Worm (Caenorhabditis elegans): ENCODE measurements around the gene F10C1.1.
"Not testable (repeated sequence)": the region's sequence is repeated elsewhere in the genome, so short reads cannot be mapped to it uniquely, and the experiment has no call there.

Gene F10C1.1

DNA sequence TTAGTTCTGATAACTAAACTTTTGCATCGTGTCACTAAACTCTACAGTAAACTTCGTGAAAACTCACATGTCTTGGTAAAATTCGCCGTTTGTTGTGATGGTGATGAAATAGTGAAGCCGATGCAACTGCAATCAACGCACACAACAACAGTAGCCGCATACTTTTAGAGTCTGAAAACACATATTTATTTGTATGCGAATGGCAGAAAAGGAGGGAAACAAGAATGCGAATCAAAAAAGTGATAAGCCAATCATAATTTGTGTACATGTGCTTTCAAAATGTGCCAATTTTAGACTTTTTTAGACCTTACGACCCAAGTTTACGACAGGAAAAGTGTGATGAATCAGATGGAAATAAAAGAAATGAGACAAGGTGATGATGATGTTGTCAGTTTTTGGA, 31.3 kb downstream of the F10C1.1 start, which contains the start of gene K05F1.10 (continued):
- TF ChIP-seq mdl-1 (tag; optimal IDR thresholded peaks at IDR 0.05) (peak in 1 of 2 experiments; percentile 3), nhr-76 (tag; optimal IDR thresholded peaks at IDR 0.05) (no peak)

DNA sequence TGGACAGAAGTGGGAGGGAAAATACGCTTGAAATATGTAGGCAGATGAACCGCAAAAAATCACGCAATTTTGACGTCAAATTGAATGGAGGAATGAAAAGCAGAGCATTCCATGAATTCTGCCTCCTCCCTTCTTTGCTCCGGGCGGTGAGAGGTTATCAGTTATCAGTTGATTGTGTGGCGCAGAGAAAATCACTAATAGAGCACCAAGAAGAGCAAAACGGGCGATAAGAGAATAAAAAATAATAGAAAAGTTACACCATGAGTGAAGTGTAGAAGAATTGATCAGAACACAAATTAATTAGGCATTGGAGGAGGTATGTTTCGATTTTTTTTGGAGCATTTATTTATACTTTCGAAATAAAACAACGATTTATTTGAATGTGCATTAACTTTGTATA, 32.5 kb downstream of the F10C1.1 start:
- TF ChIP-seq nhr-28 (tag; optimal IDR thresholded peaks at IDR 0.05): peak; percentile 90
- TF ChIP-seq lin-38 (GFP tag; IDR thresholded peaks at IDR 0.05): no peak
- TF ChIP-seq dmd-6 (GFP tag; IDR thresholded peaks at IDR 0.05): peak; percentile 89
- no peak for TF ChIP-seq nhr-6 (tag; optimal IDR thresholded peaks at IDR 0.05)
- TF ChIP-seq F44E2.7 (GFP tag; IDR thresholded peaks at IDR 0.05): no peak
- TF ChIP-seq nhr-41 (GFP tag; IDR thresholded peaks at IDR 0.05): peak; percentile 60; the same call in 1 of the 2 replicates
- 0 out of 2 replicates have a peak, but pooled peaks have one; percentile 26 for TF ChIP-seq lin-1 (GFP tag; IDR thresholded peaks at IDR 0.05)
- peak; percentile 52 for TF ChIP-seq nhr-77 (tag; optimal IDR thresholded peaks at IDR 0.05)
- TF ChIP-seq nhr-25 (tag; optimal IDR thresholded peaks at IDR 0.05; ENCODE audit: borderline replicate concordance, insufficient read depth): no peak
- no peak for TF ChIP-seq nhr-237 (tag; optimal IDR thresholded peaks at IDR 0.05)
- no peak for TF ChIP-seq daf-16 (GFP tag; optimal IDR thresholded peaks at IDR 0.05)
- TF ChIP-seq daf-16 (tag; optimal IDR thresholded peaks at IDR 0.05): peak; percentile 38
- TF ChIP-seq dve-1 (tag; optimal IDR thresholded peaks at IDR 0.05; ENCODE audit: insufficient read depth): peak; percentile 28
- TF ChIP-seq aly-2 (tag; optimal IDR thresholded peaks at IDR 0.05): no peak
- TF ChIP-seq hlh-11 (tag; optimal IDR thresholded peaks at IDR 0.05): peak; percentile 64
- TF ChIP-seq sdz-12 (GFP tag; optimal IDR thresholded peaks at IDR 0.05): no peak
- TF ChIP-seq madf-9 (GFP tag; conservative IDR thresholded peaks at IDR 0.05): no peak
- peak; percentile 92 for TF ChIP-seq pqm-1 (tag; optimal IDR thresholded peaks at IDR 0.05)

DNA sequence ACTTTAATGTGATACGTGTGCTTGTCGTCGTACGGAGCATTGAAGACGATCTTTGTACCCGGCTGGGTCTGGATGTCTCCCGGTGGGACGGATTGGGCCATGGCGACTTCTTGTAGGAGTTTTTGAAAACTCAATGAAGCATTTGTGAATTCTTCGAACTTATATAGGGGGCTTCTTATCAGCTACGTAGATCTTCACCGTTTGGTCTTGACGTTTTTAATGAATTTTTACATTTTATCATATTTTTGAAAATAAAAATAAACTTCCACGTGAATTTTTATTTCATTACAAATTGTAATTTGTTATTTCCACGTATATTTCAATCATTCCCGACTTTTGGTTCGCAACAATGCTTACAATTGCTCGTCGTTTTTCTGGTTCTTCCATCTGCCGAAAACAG, 36.2 kb downstream of the F10C1.1 start, which contains the start of the genes msp-64 and ZK1248.5:
Gene msp-64, minus strand, starts transcription at position 101 of the 400 bp plus-strand sequence.
Gene ZK1248.5, plus strand, starts transcription at position 285 of the 400 bp plus-strand sequence.
- no peak for TF ChIP-seq arid-1 (GFP tag; conservative IDR thresholded peaks at IDR 0.05)
- no peak for TF ChIP-seq D1046.2 (GFP tag; IDR thresholded peaks at IDR 0.05)
- no peak for TF ChIP-seq duxl-1 (tag; optimal IDR thresholded peaks at IDR 0.05; ENCODE audit: poor library complexity)
- TF ChIP-seq fos-1 (tag; optimal IDR thresholded peaks at IDR 0.05): no peak
- TF ChIP-seq mdl-1 (tag; optimal IDR thresholded peaks at IDR 0.05): no peak
- TF ChIP-seq F44E2.7 (GFP tag; IDR thresholded peaks at IDR 0.05): no peak
- no peak for TF ChIP-seq madf-5 (GFP tag; IDR thresholded peaks at IDR 0.05)
- no peak for TF ChIP-seq ces-1 (GFP tag; optimal IDR thresholded peaks at IDR 0.05)

DNA sequence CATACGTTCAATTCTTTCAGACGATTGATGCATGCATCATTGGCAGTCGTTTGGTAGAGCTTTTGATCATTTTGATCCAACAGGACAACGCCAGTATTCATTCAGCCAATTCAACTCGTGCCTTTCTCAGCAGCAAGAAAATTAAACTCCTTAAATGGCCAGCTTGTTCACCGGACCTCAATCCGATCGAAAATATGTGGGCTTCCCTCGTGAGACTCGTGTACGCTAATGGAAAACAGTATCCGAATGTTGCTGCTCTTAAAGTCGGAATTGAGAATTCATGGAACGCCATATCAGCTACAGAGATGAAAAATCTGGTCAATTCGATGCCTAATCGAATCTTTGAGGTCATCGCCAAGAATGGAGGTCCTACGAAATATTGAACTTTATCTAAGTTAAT, 41.4 kb downstream of the F10C1.1 start, which contains the start of gene wago-5:
Gene wago-5, minus strand, starts transcription at position 101 of the 400 bp plus-strand sequence.
- TF ChIP-seq fkh-10 (GFP tag; optimal IDR thresholded peaks at IDR 0.05); saeg-2 (GFP tag; IDR thresholded peaks at IDR 0.05); ztf-7 (tag; optimal IDR thresholded peaks at IDR 0.05): not testable (repeated sequence)

DNA sequence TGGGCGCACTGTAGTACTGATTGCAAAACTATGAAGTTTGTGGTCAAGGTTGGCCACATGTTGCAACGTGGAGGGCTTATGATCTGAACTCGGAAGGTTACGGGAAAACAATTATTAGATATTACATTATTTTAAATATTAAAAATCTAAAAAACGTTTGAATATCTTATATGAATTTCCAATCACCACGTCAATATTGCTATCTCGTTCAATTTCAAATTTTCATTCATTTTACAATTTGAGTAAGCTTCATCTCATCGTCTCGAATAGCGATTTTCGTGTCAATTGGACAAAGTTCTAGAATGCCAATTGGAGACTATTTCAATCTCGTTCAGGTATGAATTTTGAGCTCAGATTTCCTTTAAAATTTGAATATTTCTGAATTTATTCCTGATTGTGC, 42.3 kb downstream of the F10C1.1 start, which contains the start of gene ZK1248.20:
Gene ZK1248.20, plus strand, starts transcription at position 301 of the 400 bp plus-strand sequence.
- TF ChIP-seq D1046.2 (GFP tag; IDR thresholded peaks at IDR 0.05): no peak
- TF ChIP-seq nhr-11 (tag; optimal IDR thresholded peaks at IDR 0.05): no peak
- TF ChIP-seq gei-8 (GFP tag; optimal IDR thresholded peaks at IDR 0.05): no peak
- no peak for TF ChIP-seq vab-7 (GFP tag; IDR thresholded peaks at IDR 0.05)
- no peak for TF ChIP-seq Y48G9A.11 (GFP tag; IDR thresholded peaks at IDR 0.05)
- no peak for TF ChIP-seq lin-13 (GFP tag; optimal IDR thresholded peaks at IDR 0.05)
- no peak for TF ChIP-seq nhr-111 (GFP tag; optimal IDR thresholded peaks at IDR 0.05)
- no peak for TF ChIP-seq nhr-77 (tag; optimal IDR thresholded peaks at IDR 0.05)
- TF ChIP-seq skn-1 (tag; optimal IDR thresholded peaks at IDR 0.05): no peak
- TF ChIP-seq madf-9 (GFP tag; conservative IDR thresholded peaks at IDR 0.05): no peak
- no peak for TF ChIP-seq unc-62 (GFP tag; optimal IDR thresholded peaks at IDR 0.05 in 1 of 2)
- no peak for TF ChIP-seq unc-62 (tag; optimal IDR thresholded peaks at IDR 0.05)
- no peak for TF ChIP-seq ZK337.2 (GFP tag; IDR thresholded peaks at IDR 0.05)
- no peak for TF ChIP-seq daf-8 (GFP tag; IDR thresholded peaks at IDR 0.05)
- no peak for TF ChIP-seq lim-7 (GFP tag; IDR thresholded peaks at IDR 0.05)
- no peak for TF ChIP-seq F44E2.7 (GFP tag; IDR thresholded peaks at IDR 0.05)
- TF ChIP-seq saeg-2 (GFP tag; IDR thresholded peaks at IDR 0.05): no peak
- TF ChIP-seq cey-2 (tag; optimal IDR thresholded peaks at IDR 0.05; ENCODE audit: borderline replicate concordance, insufficient read depth): no peak

All from whole organism, L4 larva.